In the genomic region with DNA sequence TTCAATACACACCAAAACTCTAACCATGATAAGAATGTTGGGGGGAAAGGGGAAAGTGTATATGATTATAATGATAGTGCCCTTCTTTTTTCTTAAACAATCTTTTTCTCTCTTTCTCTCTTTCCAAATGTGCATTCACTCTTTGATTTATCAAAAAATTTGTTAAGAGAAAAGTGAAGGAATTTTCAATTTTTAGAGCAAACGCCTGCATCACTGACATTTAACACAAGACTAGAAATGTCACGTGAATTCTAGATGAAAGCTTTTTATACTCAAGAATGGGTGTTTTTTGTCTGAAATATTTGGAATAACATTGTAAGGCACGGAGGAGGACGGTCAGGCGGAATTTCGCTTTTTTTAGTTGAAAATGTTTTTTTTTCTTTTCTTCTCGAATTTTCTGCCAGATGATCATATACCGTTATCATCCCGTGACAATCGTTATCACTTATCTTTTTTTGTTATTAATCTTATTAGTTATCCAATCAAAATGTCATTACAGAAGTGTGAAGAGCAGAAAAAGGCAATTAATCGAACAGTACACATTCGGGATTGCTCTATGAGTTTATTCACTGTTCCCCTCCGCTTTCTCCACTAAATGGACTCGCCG, we compare ENCODE assay signal across 3 worm cellular contexts.
A peak's percentile ranks its signal among the peaks of the same experiment; 100 is the strongest.
TF ChIP-seq lines count a peak whose summit lies in the region.

frm-7 (plus strand) TSS at position 500 of the 607 bp plus-strand sequence.
F55C5.17 (plus strand) TSS at position 557 of the 607 bp plus-strand sequence.

TF ChIP-seq in whole organism, L1 larva, 84 proteins besides CTCF, POLR2A, EP300 and RAD21 (continued from another document):
- TF ChIP-seq blmp-1 (tag; optimal IDR thresholded peaks at IDR 0.05; lab: Kevin White, UChicago) = no peak
- peak; percentile 72 for TF ChIP-seq elt-2 (tag; optimal IDR thresholded peaks at IDR 0.05; lab: Kevin White, UChicago)
- TF ChIP-seq sox-4 (tag; optimal IDR thresholded peaks at IDR 0.05; lab: Kevin White, UChicago) = no peak
- no peak for TF ChIP-seq lin-13 (GFP tag; optimal IDR thresholded peaks at IDR 0.05; lab: Kevin White, UChicago)
- TF ChIP-seq ceh-8 (GFP tag; optimal IDR thresholded peaks at IDR 0.05; lab: Kevin White, UChicago) = no peak
- no peak for TF ChIP-seq C34B4.2 (tag; optimal IDR thresholded peaks at IDR 0.05; lab: Kevin White, UChicago)
- TF ChIP-seq ceh-88 (GFP tag; IDR thresholded peaks at IDR 0.05; lab: Robert Waterston, UW) = no peak
- no peak for TF ChIP-seq nhr-84 (tag; optimal IDR thresholded peaks at IDR 0.05; lab: Kevin White, UChicago)
- TF ChIP-seq fkh-10 (GFP tag; optimal IDR thresholded peaks at IDR 0.05; lab: Kevin White, UChicago) = no peak
- TF ChIP-seq unc-30 (tag; optimal IDR thresholded peaks at IDR 0.05; lab: Kevin White, UChicago) = no peak
- TF ChIP-seq mdl-1 (tag; optimal IDR thresholded peaks at IDR 0.05; lab: Kevin White, UChicago) = no peak
- TF ChIP-seq nhr-20 (tag; optimal IDR thresholded peaks at IDR 0.05; lab: Kevin White, UChicago) = no peak
- TF ChIP-seq nhr-71 (tag; optimal IDR thresholded peaks at IDR 0.05; lab: Kevin White, UChicago) = peak; percentile 43
- TF ChIP-seq Y116A8C.19 (tag; optimal IDR thresholded peaks at IDR 0.05; lab: Kevin White, UChicago; ENCODE audit: borderline replicate concordance) = no peak
- TF ChIP-seq grh-1 (GFP tag; IDR thresholded peaks at IDR 0.05; lab: Robert Waterston, UW) = no peak
- no peak for TF ChIP-seq vab-15 (tag; optimal IDR thresholded peaks at IDR 0.05; lab: Kevin White, UChicago)
- TF ChIP-seq nhr-76 (tag; optimal IDR thresholded peaks at IDR 0.05; lab: Kevin White, UChicago) = no peak
- no peak for TF ChIP-seq unc-86 (tag; optimal IDR thresholded peaks at IDR 0.05; lab: Kevin White, UChicago)
- TF ChIP-seq ztf-11 (tag; optimal IDR thresholded peaks at IDR 0.05; lab: Kevin White, UChicago) = no peak
- no peak for TF ChIP-seq aly-2 (tag; optimal IDR thresholded peaks at IDR 0.05; lab: Kevin White, UChicago)
- no peak for TF ChIP-seq hlh-17 (GFP tag; optimal IDR thresholded peaks at IDR 0.05; lab: Kevin White, UChicago; ENCODE audit: borderline replicate concordance)
- TF ChIP-seq ets-5 (GFP tag; IDR thresholded peaks at IDR 0.05; lab: Robert Waterston, UW) = no peak
- TF ChIP-seq lin-15B (tag; optimal IDR thresholded peaks at IDR 0.05; lab: Kevin White, UChicago) = no peak
- TF ChIP-seq elt-3 (tag; optimal IDR thresholded peaks at IDR 0.05; lab: Kevin White, UChicago) = peak in 1 of 6 experiments; percentile 10
- TF ChIP-seq fkh-4 (tag; optimal IDR thresholded peaks at IDR 0.05; lab: Kevin White, UChicago; ENCODE audit: borderline replicate concordance) = no peak
- no peak for TF ChIP-seq fkh-8 (tag; optimal IDR thresholded peaks at IDR 0.05; lab: Kevin White, UChicago)
- TF ChIP-seq jun-1 (tag; optimal IDR thresholded peaks at IDR 0.05; lab: Kevin White, UChicago) = no peak
- TF ChIP-seq nhr-12 (tag; optimal IDR thresholded peaks at IDR 0.05; lab: Kevin White, UChicago) = no peak
- no peak for TF ChIP-seq nhr-77 (tag; optimal IDR thresholded peaks at IDR 0.05; lab: Kevin White, UChicago)
- no peak for TF ChIP-seq ceh-90 (tag; optimal IDR thresholded peaks at IDR 0.05; lab: Kevin White, UChicago)
- no peak for TF ChIP-seq fos-1 (tag; optimal IDR thresholded peaks at IDR 0.05; lab: Kevin White, UChicago)
- TF ChIP-seq lin-35 (GFP tag; optimal IDR thresholded peaks at IDR 0.05; lab: Kevin White, UChicago) = peak in 1 of 2 experiments; percentile 25
- TF ChIP-seq C04F5.9 (tag; optimal IDR thresholded peaks at IDR 0.05; lab: Kevin White, UChicago) = no peak
- no peak for TF ChIP-seq lsy-2 (tag; optimal IDR thresholded peaks at IDR 0.05; lab: Kevin White, UChicago)
- TF ChIP-seq skn-1 (tag; optimal IDR thresholded peaks at IDR 0.05; lab: Kevin White, UChicago) = no peak
- TF ChIP-seq sptf-1 (tag; optimal IDR thresholded peaks at IDR 0.05; lab: Kevin White, UChicago) = no peak
- TF ChIP-seq ceh-82 (tag; optimal IDR thresholded peaks at IDR 0.05; lab: Kevin White, UChicago) = no peak
- TF ChIP-seq pax-3 (tag; optimal IDR thresholded peaks at IDR 0.05; lab: Kevin White, UChicago) = no peak
- TF ChIP-seq isw-1 (GFP tag; IDR thresholded peaks at IDR 0.05; lab: Robert Waterston, UW) = no peak
- TF ChIP-seq nhr-28 (tag; optimal IDR thresholded peaks at IDR 0.05; lab: Kevin White, UChicago) = no peak
- TF ChIP-seq xbp-1 (tag; optimal IDR thresholded peaks at IDR 0.05; lab: Kevin White, UChicago) = no peak
- TF ChIP-seq sup-37 (GFP tag; optimal IDR thresholded peaks at IDR 0.05; lab: Kevin White, UChicago) = no peak
- TF ChIP-seq ces-1 (GFP tag; optimal IDR thresholded peaks at IDR 0.05; lab: Kevin White, UChicago) = no peak

TF ChIP-seq in whole organism, L4 larva, 104 proteins besides CTCF, POLR2A, EP300 and RAD21 (continued from another document):
- TF ChIP-seq mdt-29 (GFP tag; IDR thresholded peaks at IDR 0.05; lab: Robert Waterston, UW) = peak; percentile 64
- TF ChIP-seq pqm-1 (tag; optimal IDR thresholded peaks at IDR 0.05; lab: Kevin White, UChicago) = peak; percentile 47
- TF ChIP-seq nhr-48 (tag; optimal IDR thresholded peaks at IDR 0.05; lab: Kevin White, UChicago) = peak; percentile 26
- TF ChIP-seq nhr-11 (tag; optimal IDR thresholded peaks at IDR 0.05; lab: Kevin White, UChicago) = no peak
- no peak for TF ChIP-seq D1046.2 (GFP tag; IDR thresholded peaks at IDR 0.05; lab: Robert Waterston, UW)
- TF ChIP-seq snpc-1.2 (GFP tag; IDR thresholded peaks at IDR 0.05; lab: Robert Waterston, UW) = no peak
- no peak for TF ChIP-seq sdz-12 (GFP tag; optimal IDR thresholded peaks at IDR 0.05; lab: Kevin White, UChicago)
- no peak for TF ChIP-seq lir-3 (tag; optimal IDR thresholded peaks at IDR 0.05; lab: Kevin White, UChicago)
- peak; percentile 64; the same call in 1 of the 2 replicates for TF ChIP-seq php-3 (GFP tag; IDR thresholded peaks at IDR 0.05; lab: Robert Waterston, UW)
- peak; percentile 19 for TF ChIP-seq nhr-28 (tag; optimal IDR thresholded peaks at IDR 0.05; lab: Kevin White, UChicago)
- TF ChIP-seq duxl-1 (tag; optimal IDR thresholded peaks at IDR 0.05; lab: Kevin White, UChicago; ENCODE audit: poor library complexity) = no peak
- TF ChIP-seq Y48G9A.11 (GFP tag; IDR thresholded peaks at IDR 0.05; lab: Robert Waterston, UW) = no peak
- TF ChIP-seq mdl-1 (tag; optimal IDR thresholded peaks at IDR 0.05; lab: Kevin White, UChicago) = no peak
- TF ChIP-seq nhr-41 (GFP tag; IDR thresholded peaks at IDR 0.05; lab: Robert Waterston, UW) = 0 out of 2 replicates have a peak, but pooled peaks have one; percentile 9
- TF ChIP-seq dmd-8 (GFP tag; IDR thresholded peaks at IDR 0.05; lab: Robert Waterston, UW) = no peak
- no peak for TF ChIP-seq egl-43 (GFP tag; IDR thresholded peaks at IDR 0.05; lab: Robert Waterston, UW)
- TF ChIP-seq nhr-76 (tag; optimal IDR thresholded peaks at IDR 0.05; lab: Kevin White, UChicago) = no peak
TF ChIP-seq in whole organism, L4 larva: peak in this region for 15.

TF ChIP-seq in whole organism, young adult, 124 proteins besides CTCF, POLR2A, EP300 and RAD21 (continued from another document):
- no peak for TF ChIP-seq tbx-9 (tag; optimal IDR thresholded peaks at IDR 0.05; lab: Kevin White, UChicago; ENCODE audit: borderline replicate concordance)
- TF ChIP-seq ztf-26 (tag; optimal IDR thresholded peaks at IDR 0.05; lab: Kevin White, UChicago) = peak; percentile 64
- TF ChIP-seq let-526 (GFP tag; IDR thresholded peaks at IDR 0.05; lab: Robert Waterston, UW) = no peak
- peak; percentile 20 for TF ChIP-seq tlf-1 (GFP tag; optimal IDR thresholded peaks at IDR 0.05; lab: Kevin White, UChicago)
- no peak for TF ChIP-seq egl-18 (GFP tag; IDR thresholded peaks at IDR 0.05; lab: Robert Waterston, UW)
- no peak for TF ChIP-seq ceh-91 (GFP tag; IDR thresholded peaks at IDR 0.05; lab: Robert Waterston, UW)
- TF ChIP-seq T26A5.8 (tag; optimal IDR thresholded peaks at IDR 0.05; lab: Kevin White, UChicago) = no peak
- no peak for TF ChIP-seq tbp1 (GFP tag; optimal IDR thresholded peaks at IDR 0.05; lab: Kevin White, UChicago)
- no peak for TF ChIP-seq mcd-1 (GFP tag; IDR thresholded peaks at IDR 0.05; lab: Robert Waterston, UW)
- TF ChIP-seq snpc-1.1 (tag; optimal IDR thresholded peaks at IDR 0.05; lab: Kevin White, UChicago; ENCODE audit: insufficient read depth) = no peak
- TF ChIP-seq atf-7 (tag; optimal IDR thresholded peaks at IDR 0.05; lab: Kevin White, UChicago) = peak; percentile 51
- TF ChIP-seq nhr-80 (tag; optimal IDR thresholded peaks at IDR 0.05; lab: Kevin White, UChicago) = peak; percentile 58
- TF ChIP-seq cebp-2 (GFP tag; IDR thresholded peaks at IDR 0.05; lab: Robert Waterston, UW) = no peak
- peak; percentile 32 for TF ChIP-seq chd-7 (tag; optimal IDR thresholded peaks at IDR 0.05; lab: Kevin White, UChicago)
- TF ChIP-seq lin-40 (tag; optimal IDR thresholded peaks at IDR 0.05; lab: Kevin White, UChicago) = peak; percentile 48
- no peak for TF ChIP-seq madf-8 (GFP tag; conservative IDR thresholded peaks at IDR 0.05; lab: Robert Waterston, UW)
- TF ChIP-seq ekl-4 (GFP tag; IDR thresholded peaks at IDR 0.05; lab: Robert Waterston, UW) = no peak
- peak; percentile 86 for TF ChIP-seq hsf-1 (GFP tag; IDR thresholded peaks at IDR 0.05; lab: Robert Waterston, UW)
- no peak for TF ChIP-seq ceh-27 (GFP tag; optimal IDR thresholded peaks at IDR 0.05; lab: Kevin White, UChicago)
- TF ChIP-seq dpl-1 (GFP tag; optimal IDR thresholded peaks at IDR 0.05; lab: Kevin White, UChicago) = no peak
- TF ChIP-seq let-607 (tag; optimal IDR thresholded peaks at IDR 0.05; lab: Kevin White, UChicago) = no peak
- no peak for TF ChIP-seq repo-1 (tag; optimal IDR thresholded peaks at IDR 0.05; lab: Kevin White, UChicago)
- no peak for TF ChIP-seq sptf-2 (GFP tag; optimal IDR thresholded peaks at IDR 0.05; lab: Kevin White, UChicago)
- TF ChIP-seq ztf-18 (tag; optimal IDR thresholded peaks at IDR 0.05; lab: Kevin White, UChicago) = no peak
- TF ChIP-seq T07F8.4 (tag; optimal IDR thresholded peaks at IDR 0.05; lab: Kevin White, UChicago) = no peak
- no peak for TF ChIP-seq F55B11.4 (tag; optimal IDR thresholded peaks at IDR 0.05; lab: Kevin White, UChicago; ENCODE audit: borderline replicate concordance, insufficient read depth)
- no peak for TF ChIP-seq K11D2.4 (GFP tag; IDR thresholded peaks at IDR 0.05; lab: Robert Waterston, UW)
- TF ChIP-seq cebp-1 (GFP tag; IDR thresholded peaks at IDR 0.05; lab: Robert Waterston, UW) = no peak
- peak; percentile 42 for TF ChIP-seq cebp-1 (tag; optimal IDR thresholded peaks at IDR 0.05; lab: Kevin White, UChicago)
